Worm (Caenorhabditis elegans): ENCODE data around the gene sand-1.

sand-1 gene

ce11 chrIV:5366567-5366966, at the start of gene sand-1:
TSS of gene sand-1 (plus strand) at chrIV:5366867.
- TF ChIP-seq R02D3.7 (tag; optimal IDR thresholded peaks at IDR 0.05) = no peak

- TF ChIP-seq ceh-28 (tag; optimal IDR thresholded peaks at IDR 0.05) = peak; percentile 24
- peak; percentile 7 for TF ChIP-seq fos-1 (tag; optimal IDR thresholded peaks at IDR 0.05)
- no peak for TF ChIP-seq nhr-11 (tag; optimal IDR thresholded peaks at IDR 0.05)
- TF ChIP-seq egl-27 (tag; optimal IDR thresholded peaks at IDR 0.05) = no peak
- no peak for TF ChIP-seq fkh-10 (GFP tag; optimal IDR thresholded peaks at IDR 0.05)
- peak; percentile 95 for TF ChIP-seq snpc-4 (tag; optimal IDR thresholded peaks at IDR 0.05)
- TF ChIP-seq pha-4 (tag; optimal IDR thresholded peaks at IDR 0.05) = no peak
- TF ChIP-seq mdl-1 (tag; optimal IDR thresholded peaks at IDR 0.05) = no peak
- no peak for TF ChIP-seq nhr-67 (tag; optimal IDR thresholded peaks at IDR 0.05)
- TF ChIP-seq nhr-25 (tag; optimal IDR thresholded peaks at IDR 0.05) = peak; percentile 35
- no peak for TF ChIP-seq aly-2 (tag; optimal IDR thresholded peaks at IDR 0.05)
- no peak for TF ChIP-seq zag-1 (tag; optimal IDR thresholded peaks at IDR 0.05)
- TF ChIP-seq ZK546.5 (tag; optimal IDR thresholded peaks at IDR 0.05) = no peak
- TF ChIP-seq ztf-11 (tag; optimal IDR thresholded peaks at IDR 0.05) = no peak
- TF ChIP-seq pqm-1 (tag; optimal IDR thresholded peaks at IDR 0.05) = no peak
- no peak for TF ChIP-seq ceh-9 (tag; optimal IDR thresholded peaks at IDR 0.05)
- TF ChIP-seq elt-1 (tag; optimal IDR thresholded peaks at IDR 0.05) = no peak
- peak; percentile 37 for TF ChIP-seq nhr-23 (tag; optimal IDR thresholded peaks at IDR 0.05)
- TF ChIP-seq ama-1 (optimal IDR thresholded peaks at IDR 0.05) = no peak
- TF ChIP-seq skn-1 (tag; optimal IDR thresholded peaks at IDR 0.05) = no peak
- no peak for TF ChIP-seq fkh-2 (tag; optimal IDR thresholded peaks at IDR 0.05)
- TF ChIP-seq hmg-11 (tag; optimal IDR thresholded peaks at IDR 0.05) = no peak
- no peak for TF ChIP-seq R02D3.7 (tag; optimal IDR thresholded peaks at IDR 0.05)
- TF ChIP-seq nfya-1 (tag; optimal IDR thresholded peaks at IDR 0.05; ENCODE audit: insufficient read depth) = no peak
- no peak for TF ChIP-seq jun-1 (tag; optimal IDR thresholded peaks at IDR 0.05)
- no peak for TF ChIP-seq ceh-82 (tag; optimal IDR thresholded peaks at IDR 0.05)
- TF ChIP-seq nhr-43 (tag; optimal IDR thresholded peaks at IDR 0.05; ENCODE audit: poor library complexity, severe bottlenecking) = peak; percentile 54
- TF ChIP-seq nhr-77 (tag; optimal IDR thresholded peaks at IDR 0.05) = no peak
- TF ChIP-seq egl-5 (tag; optimal IDR thresholded peaks at IDR 0.05) = no peak
- no peak for TF ChIP-seq lsy-12 (tag; optimal IDR thresholded peaks at IDR 0.05)
- TF ChIP-seq nhr-28 (tag; optimal IDR thresholded peaks at IDR 0.05) = no peak
- TF ChIP-seq nhr-237 (tag; optimal IDR thresholded peaks at IDR 0.05) = no peak
- no peak for TF ChIP-seq eor-1 (tag; optimal IDR thresholded peaks at IDR 0.05)
- TF ChIP-seq lin-15B (tag; optimal IDR thresholded peaks at IDR 0.05) = no peak
- TF ChIP-seq nhr-76 (tag; optimal IDR thresholded peaks at IDR 0.05) = no peak
- no peak for TF ChIP-seq nhr-12 (tag; optimal IDR thresholded peaks at IDR 0.05)
- no peak for TF ChIP-seq lin-39 (tag; optimal IDR thresholded peaks at IDR 0.05)
- TF ChIP-seq elt-2 (tag; optimal IDR thresholded peaks at IDR 0.05) = peak; percentile 24
Measured at ce11 chrIV:5317106-5317505, 49.6 kb upstream of the sand-1 start.

ce11 chrIV:5318835-5319303, 47.8 kb upstream of the sand-1 start, which contains the start of gene slc-46A:
TSS of gene slc-46A (plus strand) at chrIV:5319253.
- no peak for TF ChIP-seq ztf-11 (tag; optimal IDR thresholded peaks at IDR 0.05)
- no peak for TF ChIP-seq daf-12 (tag; optimal IDR thresholded peaks at IDR 0.05)
- TF ChIP-seq lsy-12 (tag; optimal IDR thresholded peaks at IDR 0.05) = no peak
- TF ChIP-seq snpc-4 (tag; optimal IDR thresholded peaks at IDR 0.05) = peak; percentile 48
- TF ChIP-seq lin-15B (tag; optimal IDR thresholded peaks at IDR 0.05) = no peak
- TF ChIP-seq nhr-25 (tag; optimal IDR thresholded peaks at IDR 0.05) = no peak
- no peak for TF ChIP-seq elt-3 (tag; optimal IDR thresholded peaks at IDR 0.05)
- no peak for TF ChIP-seq lin-39 (tag; optimal IDR thresholded peaks at IDR 0.05)
- no peak for TF ChIP-seq ceh-82 (tag; optimal IDR thresholded peaks at IDR 0.05)
- peak; percentile 50 for TF ChIP-seq elt-2 (tag; optimal IDR thresholded peaks at IDR 0.05)
- TF ChIP-seq nfya-1 (tag; optimal IDR thresholded peaks at IDR 0.05; ENCODE audit: insufficient read depth) = peak; percentile 13
- TF ChIP-seq eor-1 (tag; optimal IDR thresholded peaks at IDR 0.05) = no peak
- TF ChIP-seq nhr-237 (tag; optimal IDR thresholded peaks at IDR 0.05) = no peak
- peak; percentile 59 for TF ChIP-seq nhr-23 (tag; optimal IDR thresholded peaks at IDR 0.05)
- TF ChIP-seq nhr-28 (tag; optimal IDR thresholded peaks at IDR 0.05) = no peak
- no peak for TF ChIP-seq fkh-10 (GFP tag; optimal IDR thresholded peaks at IDR 0.05)
